Worm (Caenorhabditis elegans): ENCODE results near the gene F11A5.17.

DNA sequence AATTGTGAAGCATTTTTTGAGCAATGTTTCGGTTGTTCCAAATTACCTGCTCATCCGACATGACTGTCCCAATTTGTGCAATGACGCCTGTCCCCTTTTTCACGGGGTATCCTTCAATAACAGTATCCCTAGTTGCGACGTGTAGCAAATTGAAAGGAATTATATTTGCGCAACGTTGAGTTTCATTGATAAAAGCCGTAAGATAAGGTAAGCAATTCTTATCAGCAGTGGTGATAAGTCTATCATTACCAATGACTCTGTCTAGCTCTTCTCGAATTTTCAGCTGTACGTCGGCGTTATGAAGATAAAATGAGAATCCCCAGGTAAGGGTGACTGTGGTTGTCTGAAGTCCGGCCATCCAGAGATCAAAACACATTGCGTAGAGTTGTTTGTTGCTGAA is 27.7 kb upstream of the F11A5.17 start:
- TF ChIP-seq pag-3 (tag; optimal IDR thresholded peaks at IDR 0.05; ENCODE audit: borderline replicate concordance) (no peak), ama-1 (optimal IDR thresholded peaks at IDR 0.05) (no peak)
